Worm (Caenorhabditis elegans) whole organism, L1 larva: ENCODE data around the gene asd-1.
A peak's percentile ranks its signal among the peaks of the same experiment; 100 is the strongest.

ENCODE experiments used
- C04F5.9 ChIP-seq: sonication (generic microtip); optimal IDR thresholded peaks from 2 replicates; lab custom pipeline; 2016; ENCODE audit warnings: missing genetic modification characterization, missing compliant biosample characterization
- C16A3.4 ChIP-seq: fragments of 150-350 bp; optimal IDR thresholded peaks from 2 replicates; lab custom pipeline; 2014; ENCODE audit warnings: missing biosample characterization, missing genetic modification characterization
- aha-1 ChIP-seq: fragments of 150-350 bp; optimal IDR thresholded peaks from 2 replicates; lab custom pipeline; 2014; ENCODE audit warnings: missing biosample characterization, missing genetic modification characterization
- alr-1 ChIP-seq: fragments of 200-800 bp; sonication (Bioruptor generic); optimal IDR thresholded peaks from 2 replicates; lab custom pipeline; 2018; ENCODE audit warnings: borderline replicate concordance, mild to moderate bottlenecking, missing genetic modification characterization, missing compliant biosample characterization
- ama-1 ChIP-seq: fragments of 150-350 bp; optimal IDR thresholded peaks from 2 replicates; lab custom pipeline; 2014
- blmp-1 ChIP-seq: fragments of 150-350 bp; optimal IDR thresholded peaks from 2 replicates; lab custom pipeline; 2014; ENCODE audit warnings: missing biosample characterization, missing genetic modification characterization
- ceh-63 ChIP-seq: fragments of 200-800 bp; sonication (Bioruptor generic); optimal IDR thresholded peaks from 2 replicates; lab custom pipeline; 2018; ENCODE audit warnings: mild to moderate bottlenecking, missing genetic modification characterization, missing compliant biosample characterization
- ceh-88 ChIP-seq: fragments of 200-800 bp; sonication (Bioruptor generic); IDR thresholded peaks from 2 replicates; pipeline ENCODE4 v1.3.6; 2022; ENCODE audit warnings: missing genetic modification characterization, missing compliant biosample characterization
- ceh-90 ChIP-seq: sonication (generic microtip); optimal IDR thresholded peaks from 2 replicates; lab custom pipeline; 2016; ENCODE audit warnings: missing genetic modification characterization, missing compliant biosample characterization
- dsc-1 ChIP-seq: sonication (generic microtip); optimal IDR thresholded peaks from 2 replicates; lab custom pipeline; 2016; ENCODE audit warnings: mild to moderate bottlenecking, missing genetic modification characterization, missing compliant biosample characterization
- egl-13 ChIP-seq: sonication (generic microtip); optimal IDR thresholded peaks from 2 replicates; lab custom pipeline; 2016; ENCODE audit warnings: missing genotype, missing genetic modification reagents, missing genetic modification characterization, missing compliant biosample characterization
- egl-27 ChIP-seq, 2 experiments: fragments of 150-350 bp in 1 of 2; sonication (generic microtip); optimal IDR thresholded peaks; 3 replicates each; lab custom pipeline; 2017 to 2018; ENCODE audit warnings: missing biosample characterization in 2 of 2, missing genetic modification characterization in 2 of 2, missing genetic modification reagents in 2 of 2
- fkh-10 ChIP-seq: sonication (generic microtip); optimal IDR thresholded peaks from 2 replicates; lab custom pipeline; 2017; ENCODE audit warnings: missing biosample characterization, missing genetic modification reagents, missing genetic modification characterization
- fkh-4 ChIP-seq: sonication (generic microtip); optimal IDR thresholded peaks from 2 replicates; lab custom pipeline; 2016; ENCODE audit warnings: missing compliant biosample characterization, missing genetic modification characterization, borderline replicate concordance
- fos-1 ChIP-seq: fragments of 150-350 bp; optimal IDR thresholded peaks from 2 replicates; lab custom pipeline; 2014; ENCODE audit warnings: missing biosample characterization, missing genetic modification characterization
- grh-1 ChIP-seq: fragments of 200-800 bp; sonication (Bioruptor generic); IDR thresholded peaks from 2 replicates; pipeline ENCODE4 v1.3.6; 2022; ENCODE audit warnings: missing genetic modification reagents, missing genetic modification characterization, missing compliant biosample characterization
- hlh-17 ChIP-seq: fragments of 200-800 bp; sonication (Bioruptor generic); optimal IDR thresholded peaks from 2 replicates; lab custom pipeline; 2018; ENCODE audit warnings: missing genetic modification characterization, mild to moderate bottlenecking, missing compliant biosample characterization, moderate library complexity, borderline replicate concordance
- hlh-4 ChIP-seq: sonication (generic microtip); optimal IDR thresholded peaks from 2 replicates; lab custom pipeline; 2016; ENCODE audit warnings: mild to moderate bottlenecking, missing genetic modification characterization, missing compliant biosample characterization
- hpl-2 ChIP-seq: fragments of 150-350 bp; optimal IDR thresholded peaks from 2 replicates; lab custom pipeline; 2014; ENCODE audit warnings: missing biosample characterization, missing genetic modification reagents, missing genetic modification characterization
- irx-1 ChIP-seq: sonication (generic microtip); optimal IDR thresholded peaks from 2 replicates; lab custom pipeline; 2016; ENCODE audit warnings: missing genetic modification characterization, missing compliant biosample characterization
- isw-1 ChIP-seq: fragments of 200-800 bp; sonication (Bioruptor generic); IDR thresholded peaks from 2 replicates; pipeline ENCODE4 v1.3.6; 2022; ENCODE audit warnings: missing genetic modification characterization, missing compliant biosample characterization
- jun-1 ChIP-seq: fragments of 150-350 bp; optimal IDR thresholded peaks from 2 replicates; lab custom pipeline; 2014; ENCODE audit warnings: missing biosample characterization, missing genetic modification reagents, missing genetic modification characterization
- lin-14 ChIP-seq: fragments of 200-800 bp; sonication (Bioruptor generic); optimal IDR thresholded peaks from 2 replicates; lab custom pipeline; 2018; ENCODE audit warnings: mild to moderate bottlenecking, missing genetic modification characterization, moderate library complexity, missing compliant biosample characterization
- lin-15B ChIP-seq: fragments of 150-350 bp; sonication (generic microtip); optimal IDR thresholded peaks from 3 replicates; lab custom pipeline; 2014; ENCODE audit warnings: missing biosample characterization, missing genetic modification characterization
- lin-35 ChIP-seq, 2 experiments: fragments of 150-350 bp; optimal IDR thresholded peaks; 2 replicates each; lab custom pipeline; 2014; ENCODE audit warnings: missing biosample characterization in 2 of 2, missing genetic modification characterization in 2 of 2, missing genetic modification reagents in 2 of 2
- lin-39 ChIP-seq: fragments of 150-350 bp; optimal IDR thresholded peaks from 2 replicates; lab custom pipeline; 2014; ENCODE audit warnings: missing biosample characterization, missing genetic modification reagents, missing genetic modification characterization
- lir-3 ChIP-seq: sonication (generic microtip); optimal IDR thresholded peaks from 2 replicates; lab custom pipeline; 2016; ENCODE audit warnings: mild to moderate bottlenecking, missing genetic modification characterization, moderate library complexity, missing compliant biosample characterization; ENCODE audit not compliant: poor library complexity
- mab-9 ChIP-seq: fragments of 200-800 bp; sonication (Bioruptor generic); IDR thresholded peaks from 2 replicates; pipeline ENCODE4 v1.3.6; 2022; ENCODE audit warnings: missing genetic modification reagents, missing genetic modification characterization, missing compliant biosample characterization
- mef-2 ChIP-seq: fragments of 150-350 bp; optimal IDR thresholded peaks from 2 replicates; lab custom pipeline; 2014; ENCODE audit warnings: missing biosample characterization, missing genetic modification characterization
- mep-1 ChIP-seq: fragments of 150-350 bp; optimal IDR thresholded peaks from 2 replicates; lab custom pipeline; 2014; ENCODE audit warnings: missing biosample characterization, missing genetic modification characterization
- nhr-11 ChIP-seq: fragments of 150-350 bp; optimal IDR thresholded peaks from 2 replicates; lab custom pipeline; 2014; ENCODE audit warnings: missing biosample characterization, missing genetic modification characterization
- nhr-12 ChIP-seq: sonication (generic microtip); optimal IDR thresholded peaks from 2 replicates; lab custom pipeline; 2017; ENCODE audit warnings: missing biosample characterization, missing genetic modification characterization
- nhr-20 ChIP-seq: sonication (generic microtip); optimal IDR thresholded peaks from 2 replicates; lab custom pipeline; 2016; ENCODE audit warnings: mild to moderate bottlenecking, missing genetic modification characterization, missing compliant biosample characterization
- nhr-28 ChIP-seq: fragments of 150-350 bp; optimal IDR thresholded peaks from 2 replicates; lab custom pipeline; 2014; ENCODE audit warnings: missing biosample characterization, missing genetic modification characterization
- nhr-47 ChIP-seq: sonication (generic microtip); optimal IDR thresholded peaks from 2 replicates; lab custom pipeline; 2016; ENCODE audit warnings: mild to moderate bottlenecking, missing genetic modification characterization, moderate library complexity, missing compliant biosample characterization
- nhr-71 ChIP-seq: sonication (generic microtip); optimal IDR thresholded peaks from 2 replicates; lab custom pipeline; 2016; ENCODE audit warnings: mild to moderate bottlenecking, missing genetic modification characterization, moderate library complexity, missing compliant biosample characterization
- nhr-76 ChIP-seq: sonication (generic microtip); optimal IDR thresholded peaks from 2 replicates; lab custom pipeline; 2017; ENCODE audit warnings: missing biosample characterization, missing genetic modification characterization
- nhr-84 ChIP-seq: sonication (generic microtip); optimal IDR thresholded peaks from 2 replicates; lab custom pipeline; 2017; ENCODE audit warnings: missing biosample characterization, missing genetic modification characterization
- nhr-85 ChIP-seq: sonication (generic microtip); peaks from one replicate; lab custom pipeline; 2016; ENCODE audit warnings: missing genetic modification characterization, inconsistent platforms, missing compliant biosample characterization
- nhr-90 ChIP-seq: sonication (generic microtip); optimal IDR thresholded peaks from 2 replicates; lab custom pipeline; 2016; ENCODE audit warnings: mild to moderate bottlenecking, missing genetic modification characterization, missing compliant biosample characterization; ENCODE audit not compliant: poor library complexity
- pax-3 ChIP-seq: fragments of 200-800 bp; sonication (Bioruptor generic); optimal IDR thresholded peaks from 2 replicates; lab custom pipeline; 2018; ENCODE audit warnings: mild to moderate bottlenecking, missing genetic modification characterization, moderate library complexity, missing compliant biosample characterization
- skn-1 ChIP-seq: fragments of 150-350 bp; optimal IDR thresholded peaks from 2 replicates; lab custom pipeline; 2014; ENCODE audit warnings: missing biosample characterization, missing genetic modification characterization
- snpc-4 ChIP-seq: fragments of 150-350 bp; optimal IDR thresholded peaks from 2 replicates; lab custom pipeline; 2014; ENCODE audit warnings: missing biosample characterization, missing genetic modification characterization
- snu-23 ChIP-seq: sonication (generic microtip); optimal IDR thresholded peaks from 2 replicates; lab custom pipeline; 2016; ENCODE audit warnings: missing genetic modification characterization, missing compliant biosample characterization
- sox-4 ChIP-seq: sonication (generic microtip); optimal IDR thresholded peaks from 2 replicates; lab custom pipeline; 2016; ENCODE audit warnings: missing genetic modification characterization, missing compliant biosample characterization
- swsn-7 ChIP-seq: sonication (generic microtip); optimal IDR thresholded peaks from 2 replicates; lab custom pipeline; 2016; ENCODE audit warnings: missing genetic modification characterization, missing compliant biosample characterization
- tlp-1 ChIP-seq: fragments of 150-350 bp; optimal IDR thresholded peaks from 2 replicates; lab custom pipeline; 2014; ENCODE audit warnings: missing biosample characterization, missing genetic modification characterization
- unc-30 ChIP-seq: sonication (generic microtip); optimal IDR thresholded peaks from 2 replicates; lab custom pipeline; 2017; ENCODE audit warnings: missing biosample characterization, missing genetic modification characterization
- unc-62 ChIP-seq: fragments of 150-350 bp; optimal IDR thresholded peaks from 2 replicates; lab custom pipeline; 2014; ENCODE audit warnings: missing biosample characterization, missing genetic modification reagents, missing genetic modification characterization
- unc-86 ChIP-seq: sonication (generic microtip); optimal IDR thresholded peaks from 2 replicates; lab custom pipeline; 2016; ENCODE audit warnings: missing genetic modification characterization, missing compliant biosample characterization
- unc-98 ChIP-seq: fragments of 200-800 bp; sonication (Bioruptor generic); IDR thresholded peaks from 2 replicates; pipeline ENCODE4 v1.3.6; 2022; ENCODE audit warnings: missing genetic modification characterization, missing compliant biosample characterization
- zag-1 ChIP-seq: fragments of 150-350 bp; optimal IDR thresholded peaks from 2 replicates; lab custom pipeline; 2014; ENCODE audit warnings: missing biosample characterization, missing genetic modification characterization
- zip-4 ChIP-seq: fragments of 200-800 bp; sonication (Bioruptor generic); optimal IDR thresholded peaks from 2 replicates; lab custom pipeline; 2018; ENCODE audit warnings: mild to moderate bottlenecking, missing genetic modification characterization, moderate library complexity, missing compliant biosample characterization
- ztf-11 ChIP-seq, 2 experiments: sonication (generic microtip); optimal IDR thresholded peaks; 2 replicates each; lab custom pipeline; 2016 to 2017; ENCODE audit warnings: missing genetic modification characterization in 2 of 2, missing biosample characterization in 1 of 2, missing compliant biosample characterization in 1 of 2

Gene asd-1

ce11 chrIII:4170903-4171377 is 26.1 kb upstream of the asd-1 start, which contains the start of the genes rnf-121 and C16C10.4:
rnf-121 (minus strand) TSS chrIII:4170953.
C16C10.4 (plus strand) TSS chrIII:4171336.
- TF ChIP-seq nhr-90, result peak; percentile 79
- TF ChIP-seq nhr-47 (tag; lab: Kevin White, UChicago), result peak; percentile 76
- TF ChIP-seq snu-23 (GFP tag; lab: Kevin White, UChicago), result peak; percentile 75
- no peak for TF ChIP-seq unc-30 (tag; lab: Kevin White, UChicago)
- no peak for TF ChIP-seq nhr-84
- no peak for TF ChIP-seq egl-27 (tag; optimal IDR thresholded peaks at IDR 0.05; lab: Kevin White, UChicago)
- TF ChIP-seq hlh-4 (tag; lab: Kevin White, UChicago), result no peak
- no peak for TF ChIP-seq fkh-4 (tag; lab: Kevin White, UChicago)
- TF ChIP-seq blmp-1 (tag; lab: Kevin White, UChicago), result no peak
- peak; percentile 81 for TF ChIP-seq nhr-85 (tag; lab: Kevin White, UChicago)
- TF ChIP-seq fos-1 (tag; lab: Kevin White, UChicago), result no peak
- TF ChIP-seq swsn-7 (tag; lab: Kevin White, UChicago), result peak; percentile 67
- peak; percentile 58 for TF ChIP-seq irx-1 (tag; lab: Kevin White, UChicago)
- TF ChIP-seq C16A3.4 (tag; lab: Kevin White, UChicago), result peak; percentile 58
- TF ChIP-seq hpl-2 (GFP tag; lab: Kevin White, UChicago), result peak; percentile 89
- TF ChIP-seq ztf-11 (tag; optimal IDR thresholded peaks at IDR 0.05; lab: Kevin White, UChicago), result peak in 1 of 2 experiments; percentile 74
- TF ChIP-seq ceh-63 (GFP tag; lab: Kevin White, UChicago), result no peak
- no peak for TF ChIP-seq sox-4
- TF ChIP-seq isw-1, result peak; percentile 35; the same call in 1 of the 2 replicates
- no peak for TF ChIP-seq fkh-10 (GFP tag; lab: Kevin White, UChicago)
- TF ChIP-seq nhr-11 (tag; lab: Kevin White, UChicago), result no peak
- TF ChIP-seq egl-13 (tag; lab: Kevin White, UChicago), result peak; percentile 47
- TF ChIP-seq nhr-12 (tag; lab: Kevin White, UChicago), result no peak
- TF ChIP-seq C04F5.9 (tag; lab: Kevin White, UChicago), result peak; percentile 21
- TF ChIP-seq unc-98 (GFP tag; lab: Robert Waterston, UW), result no peak
- peak; percentile 74 for TF ChIP-seq mep-1 (tag; lab: Kevin White, UChicago)
- peak; percentile 45 for TF ChIP-seq jun-1 (tag; lab: Kevin White, UChicago)
- TF ChIP-seq hlh-17, result no peak
- no peak for TF ChIP-seq unc-62 (GFP tag; lab: Kevin White, UChicago)
- peak; percentile 75 for TF ChIP-seq snpc-4
- no peak for TF ChIP-seq ceh-88
- TF ChIP-seq nhr-28 (tag; lab: Kevin White, UChicago), result no peak
- TF ChIP-seq lin-39, result peak; percentile 60
- TF ChIP-seq nhr-71 (tag; lab: Kevin White, UChicago), result peak; percentile 76
- TF ChIP-seq nhr-76 (tag; lab: Kevin White, UChicago), result no peak
- no peak for TF ChIP-seq ceh-90 (tag; lab: Kevin White, UChicago)
- TF ChIP-seq zip-4, result no peak
- 0 out of 2 replicates have a peak, but pooled peaks have one; percentile 23 for TF ChIP-seq mab-9
- TF ChIP-seq zag-1 (tag; lab: Kevin White, UChicago), result no peak
- no peak for TF ChIP-seq mef-2 (tag; lab: Kevin White, UChicago)
- peak in 1 of 2 experiments; percentile 72 for TF ChIP-seq lin-35 (GFP tag; optimal IDR thresholded peaks at IDR 0.05; lab: Kevin White, UChicago)
- TF ChIP-seq lin-15B, result peak; percentile 61
- peak; percentile 78 for TF ChIP-seq dsc-1
- no peak for TF ChIP-seq pax-3 (tag; lab: Kevin White, UChicago)
- no peak for TF ChIP-seq lin-14 (GFP tag; lab: Kevin White, UChicago)
- no peak for TF ChIP-seq lir-3 (tag; lab: Kevin White, UChicago)
- TF ChIP-seq ama-1 (lab: Kevin White, UChicago), result no peak
- TF ChIP-seq aha-1 (tag; lab: Kevin White, UChicago), result no peak
- TF ChIP-seq alr-1 (tag; lab: Kevin White, UChicago), result no peak
- TF ChIP-seq grh-1 (GFP tag; lab: Robert Waterston, UW), result peak; percentile 47
- TF ChIP-seq unc-86 (tag; lab: Kevin White, UChicago), result peak; percentile 42
- TF ChIP-seq skn-1 (tag; lab: Kevin White, UChicago), result peak; percentile 46
- peak; percentile 64 for TF ChIP-seq nhr-20 (tag; lab: Kevin White, UChicago)
- no peak for TF ChIP-seq tlp-1 (tag; lab: Kevin White, UChicago)
